Fruit fly (Drosophila melanogaster): Measurements from ENCODE around the gene CG7049.

The CG7049 gene

DNA sequence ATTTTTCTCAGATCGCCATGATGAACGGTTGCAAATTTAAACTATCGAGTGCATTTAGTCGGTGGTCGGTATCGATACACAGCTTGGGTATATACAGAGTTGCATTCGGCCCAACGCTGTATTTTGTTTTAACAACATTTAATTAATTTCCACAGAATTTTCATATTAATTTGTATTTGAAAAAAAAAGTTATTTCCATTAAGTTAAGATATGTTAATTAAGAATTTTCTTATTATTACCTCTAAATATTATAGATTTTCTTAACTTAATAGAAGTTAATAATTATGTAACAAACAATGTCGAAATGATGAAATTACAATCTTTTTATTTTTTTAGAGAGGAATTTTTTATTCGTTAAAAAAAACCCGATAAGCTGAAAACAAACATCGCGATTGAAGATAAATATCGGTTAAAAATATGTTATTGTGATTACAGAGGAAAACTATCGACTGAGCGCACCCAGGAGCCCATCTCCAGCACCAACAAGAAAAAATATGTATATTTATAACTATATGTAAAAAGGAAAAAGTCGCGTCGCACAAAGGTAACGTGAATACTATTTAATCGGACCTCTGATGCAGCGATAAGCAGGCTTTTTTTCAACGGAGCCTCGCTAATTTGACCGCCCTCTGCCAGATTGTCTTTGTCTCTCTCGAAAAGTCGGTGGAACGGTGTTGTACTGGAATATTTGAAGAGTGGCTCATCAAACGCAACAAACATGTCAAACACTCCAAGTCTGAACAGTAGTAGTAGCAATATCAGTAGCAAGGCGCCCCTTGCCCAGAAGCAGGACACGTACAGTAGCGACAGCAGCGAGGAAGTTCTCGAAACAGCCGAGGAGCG, 23.9 kb upstream of the CG7049 start, which contains the start of the genes rno and mri (continued):
- TF ChIP-seq CG5180 (GFP tag; optimal IDR thresholded peaks at IDR 0.05): peak; percentile 53
- TF ChIP-seq HLH3B (GFP tag; IDR thresholded peaks at IDR 0.05): peak; percentile 74
- no peak for TF ChIP-seq CG4360 (GFP tag; IDR thresholded peaks at IDR 0.05)
- peak; percentile 78 for TF ChIP-seq CG17328 (GFP tag; IDR thresholded peaks at IDR 0.05)
- peak; percentile 79 for TF ChIP-seq Sox102F (GFP tag; optimal IDR thresholded peaks at IDR 0.05)
- peak; percentile 69; the same call in 2 of the 3 replicates for TF ChIP-seq ase (GFP tag; IDR thresholded peaks at IDR 0.05)
- peak; percentile 16 for TF ChIP-seq Fer1 (GFP tag; optimal IDR thresholded peaks at IDR 0.05)
- peak; percentile 67 for TF ChIP-seq PHDP (tag; optimal IDR thresholded peaks at IDR 0.05)
- TF ChIP-seq Stat92E (GFP tag; optimal IDR thresholded peaks at IDR 0.05): no peak
- no peak for TF ChIP-seq maf-S (GFP tag; optimal IDR thresholded peaks at IDR 0.05)
- no peak for TF ChIP-seq cg (GFP tag; optimal IDR thresholded peaks at IDR 0.05)
- TF ChIP-seq sc (optimal IDR thresholded peaks at IDR 0.05): no peak
- peak; percentile 13 for TF ChIP-seq sc (GFP tag; optimal IDR thresholded peaks at IDR 0.05)
- TF ChIP-seq esg (GFP tag; conservative IDR thresholded peaks at IDR 0.05): peak; percentile 72
- TF ChIP-seq Doc2 (GFP tag; IDR thresholded peaks at IDR 0.05): no peak
- TF ChIP-seq Hmr (GFP tag; optimal IDR thresholded peaks at IDR 0.05): peak; percentile 71
- no peak for TF ChIP-seq exex (tag; optimal IDR thresholded peaks at IDR 0.05)
- TF ChIP-seq CG30403 (GFP tag; optimal IDR thresholded peaks at IDR 0.05): peak; percentile 82
- TF ChIP-seq lilli (GFP tag; optimal IDR thresholded peaks at IDR 0.05): peak; percentile 31
- peak; percentile 89 for TF ChIP-seq BEAF-32 (GFP tag; optimal IDR thresholded peaks at IDR 0.05)
- TF ChIP-seq cwo (GFP tag; optimal IDR thresholded peaks at IDR 0.05): peak; percentile 51
- TF ChIP-seq psq (GFP tag; optimal IDR thresholded peaks at IDR 0.05): no peak
- no peak for TF ChIP-seq prd (optimal IDR thresholded peaks at IDR 0.05)
- peak; percentile 80 for TF ChIP-seq prd (GFP tag; IDR thresholded peaks at IDR 0.05)
- no peak for TF ChIP-seq nau (GFP tag; optimal IDR thresholded peaks at IDR 0.05)
- TF ChIP-seq Scr (GFP tag; IDR thresholded peaks at IDR 0.05; ENCODE audit: partially characterized antibody): peak; percentile 95
- TF ChIP-seq CG6654 (GFP tag; optimal IDR thresholded peaks at IDR 0.05): no peak
- no peak for TF ChIP-seq CG3726 (GFP tag; IDR thresholded peaks at IDR 0.05)
- TF ChIP-seq Meics (GFP tag; optimal IDR thresholded peaks at IDR 0.05): peak; percentile 65
- TF ChIP-seq grn (GFP tag; optimal IDR thresholded peaks at IDR 0.05): no peak
- TF ChIP-seq CG3065 (GFP tag; optimal IDR thresholded peaks at IDR 0.05): no peak
- TF ChIP-seq CG8765 (GFP tag; IDR thresholded peaks at IDR 0.05): peak; percentile 37
- no peak for TF ChIP-seq CG4707 (GFP tag; optimal IDR thresholded peaks at IDR 0.05)
- TF ChIP-seq gce (GFP tag; IDR thresholded peaks at IDR 0.05): peak; percentile 54; the same call in 1 of the 3 replicates
- TF ChIP-seq CG6683 (GFP tag; optimal IDR thresholded peaks at IDR 0.05): peak; percentile 15
- peak; percentile 61 for TF ChIP-seq zfh2 (GFP tag; optimal IDR thresholded peaks at IDR 0.05)
- TF ChIP-seq Rx (GFP tag; IDR thresholded peaks at IDR 0.05): 0 out of 2 replicates have a peak, but pooled peaks have one; percentile 19
- no peak for TF ChIP-seq sim (GFP tag; IDR thresholded peaks at IDR 0.05)
- TF ChIP-seq NC2α (GFP tag; optimal IDR thresholded peaks at IDR 0.05): no peak
- TF ChIP-seq CG2889 (GFP tag; IDR thresholded peaks at IDR 0.05): no peak
- no peak for TF ChIP-seq slp2 (GFP tag; optimal IDR thresholded peaks at IDR 0.05)
- TF ChIP-seq her (GFP tag; optimal IDR thresholded peaks at IDR 0.05): no peak
- peak; percentile 72 for TF ChIP-seq ttk (GFP tag; IDR thresholded peaks at IDR 0.05)
- no peak for TF ChIP-seq CG12071 (GFP tag; optimal IDR thresholded peaks at IDR 0.05)
- peak; percentile 21; the same call in 1 of the 2 replicates for TF ChIP-seq CG5953 (GFP tag; IDR thresholded peaks at IDR 0.05)
- no peak for TF ChIP-seq Hey (tag; optimal IDR thresholded peaks at IDR 0.05)
- peak; percentile 15 for TF ChIP-seq Spps (tag; optimal IDR thresholded peaks at IDR 0.05)
- TF ChIP-seq Kr (GFP tag; optimal IDR thresholded peaks at IDR 0.05): no peak
- TF ChIP-seq CG6175 (GFP tag; IDR thresholded peaks at IDR 0.05): no peak
- no peak for TF ChIP-seq aop (GFP tag; IDR thresholded peaks at IDR 0.05)
